Worm (Caenorhabditis elegans) whole organism, L3 larva: ENCODE data around the gene warf-1.

ENCODE experiments used
- nhr-23 ChIP-seq: fragments of 150-350 bp; optimal IDR thresholded peaks from 2 replicates; lab custom pipeline; 2014; ENCODE audit warnings: missing biosample characterization, missing genetic modification reagents, missing genetic modification characterization
- unc-62 ChIP-seq: fragments of 150-350 bp; sonication (generic microtip); optimal IDR thresholded peaks from 4 replicates; lab custom pipeline; 2014; ENCODE audit warnings: missing biosample characterization, missing genetic modification reagents, missing genetic modification characterization

DNA sequence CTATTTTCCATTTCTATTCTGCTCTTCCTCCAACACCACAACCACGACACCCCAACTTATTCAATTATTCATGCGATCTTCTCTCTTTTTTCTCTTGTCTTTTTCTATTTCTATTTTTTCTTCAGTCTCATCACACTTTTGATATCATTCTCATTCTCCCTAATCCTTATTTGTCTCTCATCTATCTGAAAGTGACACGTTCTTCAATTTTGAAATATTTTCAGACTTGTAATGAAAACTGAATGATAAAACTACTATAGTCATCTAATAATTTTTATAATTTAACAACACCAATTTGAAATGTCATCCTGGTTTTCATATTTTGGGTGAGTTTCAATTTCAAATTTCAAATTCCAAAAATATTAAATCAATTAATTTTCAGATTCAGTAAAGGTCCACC, 46.0 kb upstream of the warf-1 start, which contains the start of gene cla-1:
- no peak for TF ChIP-seq nhr-23 (tag; lab: Kevin White, UChicago)
- no peak for TF ChIP-seq unc-62
